Worm (Caenorhabditis elegans) whole organism, L2 larva: ENCODE measurements around the gene F53F8.5.

ENCODE experiments used
- C34F6.9 ChIP-seq: fragments of 150-350 bp; optimal IDR thresholded peaks from 2 replicates; lab custom pipeline; 2014; ENCODE audit warnings: missing biosample characterization, missing genetic modification characterization
- F13H6.1 ChIP-seq: sonication (generic microtip); optimal IDR thresholded peaks from 2 replicates; lab custom pipeline; 2016; ENCODE audit warnings: missing genetic modification characterization, missing compliant biosample characterization
- R02D3.7 ChIP-seq: fragments of 150-350 bp; optimal IDR thresholded peaks from 2 replicates; lab custom pipeline; 2014; ENCODE audit warnings: missing biosample characterization, missing genetic modification characterization
- Y55F3AM.14 ChIP-seq: fragments of 200-800 bp; sonication (Bioruptor generic); optimal IDR thresholded peaks from 2 replicates; lab custom pipeline; 2018; ENCODE audit warnings: mild to moderate bottlenecking, missing genetic modification characterization, missing compliant biosample characterization
- ZK546.5 ChIP-seq: sonication (generic microtip); optimal IDR thresholded peaks from 2 replicates; lab custom pipeline; 2017; ENCODE audit warnings: missing biosample characterization, missing genetic modification characterization
- alr-1 ChIP-seq: fragments of 150-350 bp; optimal IDR thresholded peaks from 2 replicates; lab custom pipeline; 2014; ENCODE audit warnings: missing biosample characterization, missing genetic modification characterization
- aly-2 ChIP-seq: fragments of 150-350 bp; optimal IDR thresholded peaks from 2 replicates; lab custom pipeline; 2014; ENCODE audit warnings: missing biosample characterization, missing genetic modification characterization
- ama-1 ChIP-seq: fragments of 150-350 bp; optimal IDR thresholded peaks from 2 replicates; lab custom pipeline; 2018; ENCODE audit warnings: inconsistent platforms
- blmp-1 ChIP-seq: sonication (generic microtip); optimal IDR thresholded peaks from 2 replicates; lab custom pipeline; 2017; ENCODE audit warnings: missing genetic modification characterization, mild to moderate bottlenecking, missing compliant biosample characterization, antibody characterized with exemption, moderate library complexity; ENCODE audit not compliant: insufficient read depth
- ceh-16 ChIP-seq: fragments of 150-350 bp; optimal IDR thresholded peaks from 2 replicates; lab custom pipeline; 2014; ENCODE audit warnings: missing biosample characterization, missing genetic modification characterization
- ceh-82 ChIP-seq: fragments of 150-350 bp; optimal IDR thresholded peaks from 2 replicates; lab custom pipeline; 2014; ENCODE audit warnings: missing biosample characterization, missing genetic modification characterization
- crh-2 ChIP-seq: sonication (generic microtip); optimal IDR thresholded peaks from 2 replicates; lab custom pipeline; 2017; ENCODE audit warnings: missing biosample characterization, missing genetic modification characterization
- dmd-4 ChIP-seq: sonication (generic microtip); optimal IDR thresholded peaks from 2 replicates; lab custom pipeline; 2017; ENCODE audit warnings: missing biosample characterization, missing genetic modification characterization
- elt-1 ChIP-seq: fragments of 150-350 bp; optimal IDR thresholded peaks from 2 replicates; lab custom pipeline; 2014; ENCODE audit warnings: missing biosample characterization, missing genetic modification characterization
- elt-3 ChIP-seq: sonication (generic microtip); optimal IDR thresholded peaks from 2 replicates; lab custom pipeline; 2017; ENCODE audit warnings: missing biosample characterization, missing genetic modification characterization
- fos-1 ChIP-seq: fragments of 150-350 bp; optimal IDR thresholded peaks from 2 replicates; lab custom pipeline; 2014; ENCODE audit warnings: missing biosample characterization, missing genetic modification characterization
- gmeb-1 ChIP-seq: fragments of 150-350 bp; optimal IDR thresholded peaks from 2 replicates; lab custom pipeline; 2014; ENCODE audit warnings: missing biosample characterization, missing genetic modification characterization
- lin-11 ChIP-seq: fragments of 150-350 bp; sonication (generic microtip); optimal IDR thresholded peaks from 2 replicates; lab custom pipeline; 2014; ENCODE audit warnings: missing biosample characterization, missing genetic modification characterization, inconsistent platforms, mixed read lengths
- lin-13 ChIP-seq: fragments of 150-350 bp; optimal IDR thresholded peaks from 2 replicates; lab custom pipeline; 2014; ENCODE audit warnings: missing biosample characterization, missing genetic modification reagents, missing genetic modification characterization
- lin-39 ChIP-seq: fragments of 150-350 bp; optimal IDR thresholded peaks from 2 replicates; lab custom pipeline; 2014; ENCODE audit warnings: missing biosample characterization, missing genetic modification reagents, missing genetic modification characterization
- lsy-2 ChIP-seq, 2 experiments: fragments of 150-350 bp in 1 of 2; sonication (generic microtip) in 1 of 2; optimal IDR thresholded peaks; 2 replicates each; lab custom pipeline; 2014 to 2017; ENCODE audit warnings: missing biosample characterization in 2 of 2, missing genetic modification characterization in 2 of 2
- mab-5 ChIP-seq: fragments of 150-350 bp; optimal IDR thresholded peaks from 2 replicates; lab custom pipeline; 2014; ENCODE audit warnings: missing biosample characterization, missing genetic modification characterization
- mbf-1 ChIP-seq: sonication (generic microtip); optimal IDR thresholded peaks from 2 replicates; lab custom pipeline; 2017; ENCODE audit warnings: missing biosample characterization, missing genetic modification characterization
- mdl-1 ChIP-seq, 2 experiments: fragments of 150-350 bp in 1 of 2; sonication (generic microtip) in 1 of 2; optimal IDR thresholded peaks; 2 replicates each; lab custom pipeline; 2017; ENCODE audit warnings: missing biosample characterization in 2 of 2, missing genetic modification characterization in 2 of 2
- nhr-10 ChIP-seq: sonication (generic microtip); optimal IDR thresholded peaks from 2 replicates; lab custom pipeline; 2017; ENCODE audit warnings: missing biosample characterization, missing genetic modification characterization
- nhr-11 ChIP-seq: fragments of 150-350 bp; optimal IDR thresholded peaks from 2 replicates; lab custom pipeline; 2014; ENCODE audit warnings: missing biosample characterization, missing genetic modification characterization
- nhr-129 ChIP-seq: fragments of 150-350 bp; optimal IDR thresholded peaks from 2 replicates; lab custom pipeline; 2014; ENCODE audit warnings: missing biosample characterization, missing genetic modification characterization
- nhr-21 ChIP-seq: fragments of 150-350 bp; optimal IDR thresholded peaks from 2 replicates; lab custom pipeline; 2014; ENCODE audit warnings: missing biosample characterization, missing genetic modification characterization
- nhr-23 ChIP-seq: fragments of 150-350 bp; optimal IDR thresholded peaks from 2 replicates; lab custom pipeline; 2014; ENCODE audit warnings: missing biosample characterization, missing genetic modification reagents, missing genetic modification characterization
- nhr-25 ChIP-seq: fragments of 150-350 bp; sonication (generic microtip); optimal IDR thresholded peaks from 3 replicates; lab custom pipeline; 2014; ENCODE audit warnings: missing biosample characterization, missing genetic modification characterization
- nhr-6 ChIP-seq: fragments of 150-350 bp; optimal IDR thresholded peaks from 2 replicates; lab custom pipeline; 2014; ENCODE audit warnings: missing biosample characterization, missing genetic modification characterization
- nhr-77 ChIP-seq: fragments of 150-350 bp; optimal IDR thresholded peaks from 2 replicates; lab custom pipeline; 2014; ENCODE audit warnings: missing biosample characterization, missing genetic modification characterization
- peb-1 ChIP-seq: fragments of 150-350 bp; optimal IDR thresholded peaks from 2 replicates; lab custom pipeline; 2014; ENCODE audit warnings: missing biosample characterization, missing genetic modification characterization
- sem-4 ChIP-seq: fragments of 150-350 bp; optimal IDR thresholded peaks from 2 replicates; lab custom pipeline; 2014; ENCODE audit warnings: missing biosample characterization, missing genetic modification reagents, missing genetic modification characterization
- skn-1 ChIP-seq: sonication (generic microtip); optimal IDR thresholded peaks from 2 replicates; lab custom pipeline; 2017; ENCODE audit warnings: missing biosample characterization, missing genetic modification characterization
- sma-3 ChIP-seq: sonication (generic microtip); optimal IDR thresholded peaks from 2 replicates; lab custom pipeline; 2016; ENCODE audit warnings: missing genetic modification reagents, missing genetic modification characterization, missing compliant biosample characterization
- sma-9 ChIP-seq, 2 experiments: fragments of 150-350 bp in 1 of 2; sonication (generic microtip) in 1 of 2; optimal IDR thresholded peaks; 2 replicates each; lab custom pipeline; 2014 to 2016; ENCODE audit warnings: missing genetic modification characterization in 2 of 2, mild to moderate bottlenecking in 1 of 2, missing biosample characterization in 1 of 2, missing compliant biosample characterization in 1 of 2, missing genetic modification reagents in 1 of 2, moderate library complexity in 1 of 2
- snpc-4 ChIP-seq: fragments of 150-350 bp; optimal IDR thresholded peaks from 2 replicates; lab custom pipeline; 2014; ENCODE audit warnings: missing biosample characterization, missing genetic modification characterization
- unc-39 ChIP-seq: fragments of 150-350 bp; optimal IDR thresholded peaks from 2 replicates; lab custom pipeline; 2014; ENCODE audit warnings: missing biosample characterization, missing genetic modification characterization
- unc-55 ChIP-seq: fragments of 150-350 bp; sonication (generic microtip); optimal IDR thresholded peaks from 3 replicates; lab custom pipeline; 2014; ENCODE audit warnings: missing biosample characterization, missing genetic modification reagents, missing genetic modification characterization
- unc-62 ChIP-seq: fragments of 150-350 bp; optimal IDR thresholded peaks from 2 replicates; lab custom pipeline; 2014; ENCODE audit warnings: missing biosample characterization, missing genetic modification reagents, missing genetic modification characterization
- zag-1 ChIP-seq: fragments of 150-350 bp; optimal IDR thresholded peaks from 2 replicates; lab custom pipeline; 2014; ENCODE audit warnings: missing biosample characterization, missing genetic modification characterization
- ztf-1 ChIP-seq: fragments of 200-800 bp; sonication (Bioruptor generic); conservative IDR thresholded peaks from 2 replicates; pipeline ENCODE4 v1.3.6; 2022; ENCODE audit warnings: missing genetic modification characterization, missing compliant biosample characterization
- ztf-11 ChIP-seq: sonication (generic microtip); optimal IDR thresholded peaks from 2 replicates; lab custom pipeline; 2017; ENCODE audit warnings: missing biosample characterization, missing genetic modification characterization
- ztf-4 ChIP-seq: fragments of 150-350 bp; optimal IDR thresholded peaks from 2 replicates; lab custom pipeline; 2014; ENCODE audit warnings: missing biosample characterization, missing genetic modification characterization

Gene F53F8.5

ce11 chrV:20703998-20704572 lies at the start of gene F53F8.5, which contains the start of gene F53F8.6:
F53F8.5 (minus strand) TSS chrV:20704049.
F53F8.6 (plus strand) TSS chrV:20704227.
- TF ChIP-seq ceh-82 (tag; lab: Kevin White, UChicago) (no peak), lin-13 (GFP tag; lab: Kevin White, UChicago) (peak; percentile 21), R02D3.7 (no peak), sma-9 (GFP tag; optimal IDR thresholded peaks at IDR 0.05; lab: Kevin White, UChicago) (peak; percentile 36), sma-9 (tag; optimal IDR thresholded peaks at IDR 0.05; lab: Kevin White, UChicago) (no peak), ama-1 (no peak), C34F6.9 (tag; lab: Kevin White, UChicago) (peak; percentile 69), unc-39 (no peak), unc-55 (GFP tag; lab: Kevin White, UChicago) (peak; percentile 70), nhr-21 (tag; lab: Kevin White, UChicago) (no peak), nhr-129 (tag; lab: Kevin White, UChicago) (peak; percentile 9), aly-2 (tag; lab: Kevin White, UChicago) (no peak), nhr-10 (no peak), ztf-1 (GFP tag; lab: Robert Waterston, UW) (no peak), unc-62 (GFP tag; lab: Kevin White, UChicago) (no peak), snpc-4 (peak; percentile 64), blmp-1 (tag; lab: Kevin White, UChicago) (no peak), nhr-77 (tag; lab: Kevin White, UChicago) (no peak), nhr-23 (no peak), elt-3 (no peak), nhr-25 (no peak), lsy-2 (tag; optimal IDR thresholded peaks at IDR 0.05; lab: Kevin White, UChicago) (peak; percentile 34 to 73), mdl-1 (tag; optimal IDR thresholded peaks at IDR 0.05; lab: Kevin White, UChicago) (no peak), zag-1 (no peak), F13H6.1 (tag; lab: Kevin White, UChicago) (peak; percentile 18), sem-4 (tag; lab: Kevin White, UChicago) (no peak), nhr-11 (tag; lab: Kevin White, UChicago) (no peak), ztf-4 (tag; lab: Kevin White, UChicago) (no peak), nhr-6 (tag; lab: Kevin White, UChicago) (no peak), mbf-1 (no peak), crh-2 (tag; lab: Kevin White, UChicago) (peak; percentile 55), gmeb-1 (tag; lab: Kevin White, UChicago) (peak; percentile 94), skn-1 (no peak), lin-11 (no peak), alr-1 (no peak), ZK546.5 (tag; lab: Kevin White, UChicago) (no peak), sma-3 (GFP tag; lab: Kevin White, UChicago) (peak; percentile 24), mab-5 (tag; lab: Kevin White, UChicago) (peak; percentile 27), lin-39 (tag; lab: Kevin White, UChicago) (no peak), elt-1 (tag; lab: Kevin White, UChicago) (no peak), fos-1 (tag; lab: Kevin White, UChicago) (no peak), peb-1 (tag; lab: Kevin White, UChicago) (no peak), dmd-4 (tag; lab: Kevin White, UChicago) (no peak), ztf-11 (tag; lab: Kevin White, UChicago) (no peak), Y55F3AM.14 (GFP tag; lab: Kevin White, UChicago) (no peak)

ce11 chrV:20752609-20753102 lies 48.8 kb upstream of the F53F8.5 start, which contains the start of gene pha-4:
pha-4 (plus strand) TSS chrV:20753052.
- TF ChIP-seq dmd-4 (tag; lab: Kevin White, UChicago), result no peak
- TF ChIP-seq nhr-129 (tag; lab: Kevin White, UChicago), result peak; percentile 22
- no peak for TF ChIP-seq ama-1
- no peak for TF ChIP-seq unc-39
- peak; percentile 2 for TF ChIP-seq F13H6.1 (tag; lab: Kevin White, UChicago)
- TF ChIP-seq ceh-16 (tag; lab: Kevin White, UChicago), result no peak
- TF ChIP-seq gmeb-1 (tag; lab: Kevin White, UChicago), result peak; percentile 14
- TF ChIP-seq blmp-1 (tag; lab: Kevin White, UChicago), result no peak
- TF ChIP-seq nhr-10, result no peak
- TF ChIP-seq R02D3.7, result no peak
- TF ChIP-seq nhr-77 (tag; lab: Kevin White, UChicago), result no peak
- TF ChIP-seq fos-1 (tag; lab: Kevin White, UChicago), result peak; percentile 97
- TF ChIP-seq alr-1, result no peak
- peak; percentile 44 for TF ChIP-seq crh-2 (tag; lab: Kevin White, UChicago)
- TF ChIP-seq sma-9 (GFP tag; optimal IDR thresholded peaks at IDR 0.05; lab: Kevin White, UChicago), result peak; percentile 26
- TF ChIP-seq sma-9 (tag; optimal IDR thresholded peaks at IDR 0.05; lab: Kevin White, UChicago), result no peak
- TF ChIP-seq unc-55 (GFP tag; lab: Kevin White, UChicago), result no peak
- no peak for TF ChIP-seq mbf-1
- no peak for TF ChIP-seq nhr-6 (tag; lab: Kevin White, UChicago)
